Worm (Caenorhabditis elegans): Measurements from ENCODE around the gene srlf-34.
"Not testable (repeated sequence)": the region's sequence is repeated elsewhere in the genome, so short reads cannot be mapped to it uniquely, and the experiment has no call there.

srlf-34 gene

DNA sequence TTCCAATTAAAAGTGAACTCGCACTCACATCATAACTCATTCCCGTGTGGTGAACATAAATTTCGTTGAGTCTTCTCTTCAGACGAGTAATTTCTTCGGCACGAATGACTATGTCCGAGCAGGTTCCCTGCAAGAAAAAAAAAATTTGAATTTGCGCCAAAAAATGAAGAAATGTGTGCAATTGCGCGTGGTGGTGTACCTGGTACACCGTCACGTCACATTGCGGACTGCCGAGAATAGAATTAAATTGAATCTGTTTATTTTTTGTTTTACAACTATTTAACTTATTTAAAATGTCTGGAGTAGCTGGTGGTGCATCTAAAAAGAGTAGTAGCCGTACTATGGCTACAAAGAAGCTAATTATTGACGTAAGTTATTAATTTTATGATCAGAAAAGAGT, 11.1 kb upstream of the srlf-34 start, which contains the start of gene mdt-22 (continued):
- TF ChIP-seq F16B12.6 (tag; optimal IDR thresholded peaks at IDR 0.05): peak; percentile 99

DNA sequence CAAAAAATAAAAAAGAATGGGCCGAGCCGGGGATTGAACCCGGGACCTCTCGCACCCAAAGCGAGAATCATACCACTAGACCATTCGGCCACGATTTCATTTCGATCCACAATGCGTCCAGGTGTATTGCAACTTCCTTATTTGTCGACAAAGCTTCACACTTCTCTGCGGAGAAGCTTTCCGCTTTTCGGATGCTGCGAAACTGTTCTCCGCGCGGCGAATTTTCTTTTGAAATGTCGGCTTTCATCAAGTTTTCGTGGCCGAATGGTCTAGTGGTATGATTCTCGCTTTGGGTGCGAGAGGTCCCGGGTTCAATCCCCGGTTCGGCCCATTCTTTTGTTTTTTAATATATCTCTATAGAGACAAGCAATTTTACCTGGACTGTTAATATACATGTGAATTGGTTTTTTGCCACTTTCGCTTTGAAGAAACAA, 9.9 kb upstream of the srlf-34 start:
- TF ChIP-seq efl-1 (optimal IDR thresholded peaks at IDR 0.05): not testable (repeated sequence)
- TF ChIP-seq efl-1 (GFP tag; optimal IDR thresholded peaks at IDR 0.05 in 1 of 2) (peak in 1 of 2 experiments; percentile 8), nhr-85 (tag) (peak; percentile 1)

DNA sequence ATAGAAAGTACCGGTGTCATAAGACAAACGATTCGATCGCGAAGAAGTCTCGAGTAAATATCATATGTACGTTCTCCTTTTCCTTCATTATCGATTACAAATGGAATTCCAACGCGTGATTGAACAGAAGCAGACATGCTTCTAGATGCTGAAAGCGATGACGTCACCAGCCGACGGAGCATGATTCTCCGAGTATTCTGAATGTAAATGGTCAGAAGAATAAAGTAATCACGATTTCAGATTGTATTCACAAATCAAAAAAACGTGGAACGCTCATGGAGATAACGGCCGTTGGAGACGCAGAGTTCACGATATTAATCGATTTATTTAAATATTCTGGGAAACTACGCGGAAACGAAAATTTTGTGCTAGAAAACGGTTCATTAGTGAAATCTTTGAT, 9.4 kb upstream of the srlf-34 start, which contains the start of gene clpp-1:
clpp-1 (minus strand) TSS at position 197 of the 400 bp plus-strand sequence.
- peak; percentile 20 for TF ChIP-seq ama-1 (optimal IDR thresholded peaks at IDR 0.05)
- no peak for TF ChIP-seq lin-14 (GFP tag; optimal IDR thresholded peaks at IDR 0.05)
- TF ChIP-seq nhr-76 (tag; optimal IDR thresholded peaks at IDR 0.05): no peak
- TF ChIP-seq snu-23 (GFP tag; optimal IDR thresholded peaks at IDR 0.05): peak; percentile 6
- peak; percentile 60 for TF ChIP-seq ztf-4 (tag; optimal IDR thresholded peaks at IDR 0.05)
- TF ChIP-seq sox-4 (tag; optimal IDR thresholded peaks at IDR 0.05): no peak
- TF ChIP-seq ceh-88 (GFP tag; IDR thresholded peaks at IDR 0.05): 0 out of 2 replicates have a peak, but pooled peaks have one; percentile 8
- TF ChIP-seq swsn-7 (tag; optimal IDR thresholded peaks at IDR 0.05): peak; percentile 11
- peak; percentile 28 for TF ChIP-seq fkh-8 (tag; optimal IDR thresholded peaks at IDR 0.05)
- no peak for TF ChIP-seq dpl-1 (GFP tag; optimal IDR thresholded peaks at IDR 0.05)
- no peak for TF ChIP-seq nhr-28 (tag; optimal IDR thresholded peaks at IDR 0.05)
- peak in 1 of 2 experiments; percentile 42 for TF ChIP-seq lin-35 (GFP tag; optimal IDR thresholded peaks at IDR 0.05)
- TF ChIP-seq elt-2 (tag; optimal IDR thresholded peaks at IDR 0.05): no peak
- peak in 1 of 2 experiments; percentile 8 for TF ChIP-seq efl-1 (optimal IDR thresholded peaks at IDR 0.05)
- peak in 1 of 2 experiments; percentile 84 for TF ChIP-seq efl-1 (GFP tag; optimal IDR thresholded peaks at IDR 0.05 in 1 of 2)
- TF ChIP-seq egl-13 (tag; optimal IDR thresholded peaks at IDR 0.05): no peak
- TF ChIP-seq mdl-1 (tag; optimal IDR thresholded peaks at IDR 0.05): no peak
- TF ChIP-seq grh-1 (GFP tag; IDR thresholded peaks at IDR 0.05): 0 out of 2 replicates have a peak, but pooled peaks have one; percentile 9
- peak; percentile 42 for TF ChIP-seq nhr-71 (tag; optimal IDR thresholded peaks at IDR 0.05)
- no peak for TF ChIP-seq C04F5.9 (tag; optimal IDR thresholded peaks at IDR 0.05)

DNA sequence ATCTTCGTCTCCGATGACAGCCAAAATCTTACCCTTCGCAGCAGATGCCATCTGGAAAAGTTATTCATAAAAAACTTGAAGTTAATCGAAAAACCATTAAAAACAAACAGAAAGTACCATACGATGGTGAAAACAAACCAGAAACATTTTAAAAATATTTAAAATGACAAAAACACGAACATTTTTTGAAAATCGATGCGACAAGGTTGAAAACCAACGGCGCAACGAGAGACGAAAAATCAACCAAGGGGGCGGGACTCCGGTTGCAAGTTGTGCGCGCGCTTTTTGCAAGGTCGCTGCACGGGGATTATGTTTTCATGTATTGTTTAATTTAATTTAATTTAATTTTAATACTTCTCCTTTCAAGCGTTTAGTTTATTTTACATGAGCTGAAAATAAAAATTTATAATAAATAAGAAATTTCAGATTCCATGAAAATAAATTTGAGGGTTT, 8.4 kb upstream of the srlf-34 start, which contains the start of gene vha-9:
vha-9 (minus strand) TSS at position 51 of the 453 bp plus-strand sequence.
- TF ChIP-seq ceh-8 (GFP tag; optimal IDR thresholded peaks at IDR 0.05): peak; percentile 27
- TF ChIP-seq nhr-76 (tag; optimal IDR thresholded peaks at IDR 0.05): no peak
- peak; percentile 81 for TF ChIP-seq lin-14 (GFP tag; optimal IDR thresholded peaks at IDR 0.05)
- TF ChIP-seq nhr-12 (tag; optimal IDR thresholded peaks at IDR 0.05): no peak
- TF ChIP-seq pag-3 (tag; optimal IDR thresholded peaks at IDR 0.05; ENCODE audit: borderline replicate concordance, insufficient read depth): no peak
- peak; percentile 35; the same call in 1 of the 2 replicates for TF ChIP-seq ceh-88 (GFP tag; IDR thresholded peaks at IDR 0.05)
- TF ChIP-seq unc-130 (tag; optimal IDR thresholded peaks at IDR 0.05): peak; percentile 78
- TF ChIP-seq elt-3 (tag; optimal IDR thresholded peaks at IDR 0.05): peak in 1 of 6 experiments; percentile 37
- TF ChIP-seq zag-1 (tag; optimal IDR thresholded peaks at IDR 0.05): no peak
- no peak for TF ChIP-seq mef-2 (tag; optimal IDR thresholded peaks at IDR 0.05)
- TF ChIP-seq sup-37 (GFP tag; optimal IDR thresholded peaks at IDR 0.05): no peak
- no peak for TF ChIP-seq hlh-17 (GFP tag; optimal IDR thresholded peaks at IDR 0.05; ENCODE audit: borderline replicate concordance)
- TF ChIP-seq unc-62 (GFP tag; optimal IDR thresholded peaks at IDR 0.05): no peak
- no peak for TF ChIP-seq unc-98 (GFP tag; IDR thresholded peaks at IDR 0.05)
- TF ChIP-seq nhr-90 (tag; optimal IDR thresholded peaks at IDR 0.05; ENCODE audit: poor library complexity): peak; percentile 81
- TF ChIP-seq nhr-85 (tag): peak; percentile 57
- no peak for TF ChIP-seq nhr-84 (tag; optimal IDR thresholded peaks at IDR 0.05)
- no peak for TF ChIP-seq fkh-10 (GFP tag; optimal IDR thresholded peaks at IDR 0.05)
- peak; percentile 31 for TF ChIP-seq lir-3 (tag; optimal IDR thresholded peaks at IDR 0.05; ENCODE audit: poor library complexity)
- no peak for TF ChIP-seq ceh-63 (GFP tag; optimal IDR thresholded peaks at IDR 0.05)
- TF ChIP-seq sptf-1 (tag; optimal IDR thresholded peaks at IDR 0.05): no peak
- no peak for TF ChIP-seq nhr-11 (tag; optimal IDR thresholded peaks at IDR 0.05)
- TF ChIP-seq egl-27 (tag; optimal IDR thresholded peaks at IDR 0.05): no peak
- peak; percentile 34 for TF ChIP-seq ces-1 (GFP tag; optimal IDR thresholded peaks at IDR 0.05)
- TF ChIP-seq mep-1 (tag; optimal IDR thresholded peaks at IDR 0.05): peak; percentile 25
- TF ChIP-seq vab-15 (tag; optimal IDR thresholded peaks at IDR 0.05): no peak
- TF ChIP-seq efl-3 (GFP tag; optimal IDR thresholded peaks at IDR 0.05): no peak
- TF ChIP-seq blmp-1 (tag; optimal IDR thresholded peaks at IDR 0.05): peak; percentile 45
- no peak for TF ChIP-seq hlh-4 (tag; optimal IDR thresholded peaks at IDR 0.05)

Data from whole organism, L1 larva.